Fruit fly (Drosophila melanogaster) whole organism, prepupa: ENCODE data around the gene CG5447.

ENCODE experiments used
- Blimp-1 ChIP-seq: fragments of 200-800 bp; sonication (Bioruptor generic); optimal IDR thresholded peaks from 3 replicates; lab custom pipeline; 2017; ENCODE audit warnings: missing biosample characterization, missing genetic modification characterization, mild to moderate bottlenecking, moderate library complexity, missing genetic modification reagents
- CG10669 ChIP-seq: fragments of 200-800 bp; sonication (Bioruptor generic); optimal IDR thresholded peaks from 3 replicates; lab custom pipeline; 2018; ENCODE audit warnings: missing biosample characterization, mild to moderate bottlenecking, missing genetic modification characterization, moderate library complexity
- CG11294 ChIP-seq: fragments of 200-800 bp; sonication (Bioruptor generic); IDR thresholded peaks from 2 replicates; pipeline ENCODE4 v1.3.6; 2022; ENCODE audit warnings: missing biosample characterization, missing genetic modification characterization
- CG11762 ChIP-seq: fragments of 200-800 bp; sonication (Bioruptor generic); optimal IDR thresholded peaks from 3 replicates; lab custom pipeline; 2016; ENCODE audit warnings: missing biosample characterization, missing genetic modification characterization; ENCODE audit not compliant: insufficient read depth
- CG11902 ChIP-seq: fragments of 200-800 bp; sonication (Bioruptor generic); optimal IDR thresholded peaks from 3 replicates; lab custom pipeline; 2016; ENCODE audit warnings: missing biosample characterization, missing genetic modification characterization
- CG1621 ChIP-seq: fragments of 200-800 bp; sonication (Bioruptor generic); optimal IDR thresholded peaks from 3 replicates; lab custom pipeline; 2018; ENCODE audit warnings: missing biosample characterization, mild to moderate bottlenecking, missing genetic modification characterization
- CG16779 ChIP-seq: fragments of 200-800 bp; sonication (Bioruptor generic); optimal IDR thresholded peaks from 3 replicates; lab custom pipeline; 2017; ENCODE audit warnings: missing biosample characterization, mild to moderate bottlenecking, missing genetic modification characterization
- CG3032 ChIP-seq: fragments of 200-800 bp; optimal IDR thresholded peaks from 2 replicates; lab custom pipeline; 2019; ENCODE audit warnings: missing biosample characterization, mild to moderate bottlenecking, missing genetic modification characterization, moderate library complexity
- CG32006 ChIP-seq: fragments of 200-800 bp; sonication (Bioruptor generic); optimal IDR thresholded peaks from 3 replicates; lab custom pipeline; 2017; ENCODE audit warnings: missing biosample characterization, mild to moderate bottlenecking, missing genetic modification characterization
- CG34406 ChIP-seq: fragments of 200-800 bp; sonication (Bioruptor generic); optimal IDR thresholded peaks from 3 replicates; lab custom pipeline; 2016; ENCODE audit warnings: missing biosample characterization, missing genetic modification characterization
- CG3919 ChIP-seq: fragments of 200-800 bp; sonication (Bioruptor generic); optimal IDR thresholded peaks from 3 replicates; lab custom pipeline; 2016; ENCODE audit warnings: missing biosample characterization, missing genetic modification characterization
- CG4318 ChIP-seq: fragments of 200-800 bp; sonication (Bioruptor generic); optimal IDR thresholded peaks from 3 replicates; lab custom pipeline; 2017; ENCODE audit warnings: missing biosample characterization, mild to moderate bottlenecking, missing genetic modification characterization
- CG6163 ChIP-seq: fragments of 200-800 bp; sonication (Bioruptor generic); IDR thresholded peaks from 3 replicates; pipeline ENCODE4 v1.3.6; 2022; ENCODE audit warnings: missing biosample characterization, missing genetic modification characterization
- CG6276 ChIP-seq: fragments of 200-800 bp; sonication (Bioruptor generic); optimal IDR thresholded peaks from 2 replicates; lab custom pipeline; 2017; ENCODE audit warnings: missing biosample characterization, mild to moderate bottlenecking, missing genetic modification characterization
- CG6792 ChIP-seq: fragments of 200-800 bp; sonication (Bioruptor generic); optimal IDR thresholded peaks from 3 replicates; lab custom pipeline; 2016; ENCODE audit warnings: missing biosample characterization, missing genetic modification characterization
- CG6808 ChIP-seq: fragments of 200-800 bp; sonication (Bioruptor generic); optimal IDR thresholded peaks from 3 replicates; lab custom pipeline; 2017; ENCODE audit warnings: missing biosample characterization, missing genetic modification characterization, mild to moderate bottlenecking, moderate library complexity, missing genetic modification reagents
- CG8319 ChIP-seq: fragments of 200-800 bp; sonication (Bioruptor generic); optimal IDR thresholded peaks from 3 replicates; lab custom pipeline; 2016; ENCODE audit warnings: missing biosample characterization, missing genetic modification characterization
- CG8632 ChIP-seq: fragments of 200-800 bp; sonication (Bioruptor generic); optimal IDR thresholded peaks from 3 replicates; lab custom pipeline; 2016; ENCODE audit warnings: missing biosample characterization, missing genetic modification characterization
- CG9139 ChIP-seq: fragments of 200-800 bp; sonication (Bioruptor generic); optimal IDR thresholded peaks from 3 replicates; lab custom pipeline; 2017; ENCODE audit warnings: missing biosample characterization, mild to moderate bottlenecking, missing genetic modification characterization
- Eip75B ChIP-seq: fragments of 200-800 bp; sonication (Bioruptor generic); optimal IDR thresholded peaks from 3 replicates; lab custom pipeline; 2016; ENCODE audit warnings: missing biosample characterization, missing genetic modification characterization
- Eip78C ChIP-seq: fragments of 200-800 bp; sonication (Bioruptor generic); peaks from one replicate; lab custom pipeline; 2016; ENCODE audit warnings: missing biosample characterization, missing genetic modification characterization
- Eip93F ChIP-seq: fragments of 200-800 bp; sonication (Bioruptor generic); optimal IDR thresholded peaks from 2 replicates; lab custom pipeline; 2016; ENCODE audit warnings: missing biosample characterization, mild to moderate bottlenecking, missing genetic modification characterization
- Ets21C ChIP-seq: fragments of 200-800 bp; sonication (Bioruptor generic); optimal IDR thresholded peaks from 3 replicates; lab custom pipeline; 2016; ENCODE audit warnings: missing biosample characterization, missing genetic modification characterization
- Gug ChIP-seq: fragments of 200-800 bp; sonication (Bioruptor generic); IDR thresholded peaks from 2 replicates; pipeline ENCODE4 v1.3.6; 2022; ENCODE audit warnings: missing biosample characterization, missing genetic modification characterization
- Hr38 ChIP-seq: sonication (Bioruptor generic); optimal IDR thresholded peaks from 2 replicates; lab custom pipeline; 2016; ENCODE audit warnings: missing biosample characterization, missing genetic modification characterization
- Hr4 ChIP-seq: fragments of 200-800 bp; sonication (Bioruptor generic); optimal IDR thresholded peaks from 3 replicates; lab custom pipeline; 2016; ENCODE audit warnings: missing biosample characterization, missing genetic modification characterization
- Lpt ChIP-seq: fragments of 200-800 bp; sonication (Bioruptor generic); optimal IDR thresholded peaks from 3 replicates; lab custom pipeline; 2016; ENCODE audit warnings: missing biosample characterization, missing genetic modification characterization
- Met ChIP-seq: fragments of 200-800 bp; sonication (Bioruptor generic); optimal IDR thresholded peaks from 3 replicates; lab custom pipeline; 2016; ENCODE audit warnings: missing biosample characterization, missing genetic modification characterization
- OdsH ChIP-seq: fragments of 200-800 bp; sonication (Bioruptor generic); optimal IDR thresholded peaks from 3 replicates; lab custom pipeline; 2016; ENCODE audit warnings: missing biosample characterization, missing genetic modification characterization
- Smox ChIP-seq: fragments of 200-800 bp; sonication (Bioruptor generic); optimal IDR thresholded peaks from 3 replicates; lab custom pipeline; 2016; ENCODE audit warnings: missing biosample characterization, missing genetic modification characterization
- Sox102F ChIP-seq: fragments of 200-800 bp; sonication (Bioruptor generic); optimal IDR thresholded peaks from 2 replicates; lab custom pipeline; 2016; ENCODE audit warnings: missing biosample characterization, mild to moderate bottlenecking, missing genetic modification characterization
- Sox14 ChIP-seq: fragments of 200-800 bp; sonication (Bioruptor generic); optimal IDR thresholded peaks from 3 replicates; lab custom pipeline; 2016; ENCODE audit warnings: missing biosample characterization, missing genetic modification characterization
- acj6 ChIP-seq: fragments of 200-800 bp; sonication (Bioruptor generic); optimal IDR thresholded peaks from 3 replicates; lab custom pipeline; 2016; ENCODE audit warnings: missing biosample characterization, missing genetic modification characterization
- cyc ChIP-seq: fragments of 200-800 bp; sonication (Bioruptor generic); optimal IDR thresholded peaks from 3 replicates; lab custom pipeline; 2016; ENCODE audit warnings: missing biosample characterization, missing genetic modification characterization
- dac ChIP-seq: fragments of 200-800 bp; sonication (Bioruptor generic); optimal IDR thresholded peaks from 2 replicates; lab custom pipeline; 2017; ENCODE audit warnings: missing biosample characterization, mild to moderate bottlenecking, missing genetic modification characterization
- dsx ChIP-seq: fragments of 200-800 bp; optimal IDR thresholded peaks from 3 replicates; lab custom pipeline; 2019; ENCODE audit warnings: missing biosample characterization, mild to moderate bottlenecking, missing genetic modification characterization, moderate library complexity; ENCODE audit not compliant: poor library complexity, severe bottlenecking
- eg ChIP-seq: fragments of 200-800 bp; sonication (Bioruptor generic); IDR thresholded peaks from 3 replicates; pipeline ENCODE4 v1.3.6; 2022; ENCODE audit warnings: missing biosample characterization, missing genetic modification characterization
- esn ChIP-seq: fragments of 200-800 bp; sonication (Bioruptor generic); optimal IDR thresholded peaks from 2 replicates; lab custom pipeline; 2016; ENCODE audit warnings: missing biosample characterization, mild to moderate bottlenecking, missing genetic modification characterization, moderate library complexity
- fd59A ChIP-seq: fragments of 200-800 bp; sonication (Bioruptor generic); optimal IDR thresholded peaks from 2 replicates; lab custom pipeline; 2017; ENCODE audit warnings: missing biosample characterization, mild to moderate bottlenecking, missing genetic modification characterization, missing genetic modification reagents
- fd85E ChIP-seq: fragments of 200-800 bp; sonication (Bioruptor generic); optimal IDR thresholded peaks from 3 replicates; lab custom pipeline; 2016; ENCODE audit warnings: missing biosample characterization, missing genetic modification characterization
- fkh ChIP-seq: fragments of 200-800 bp; sonication (Bioruptor generic); optimal IDR thresholded peaks from 3 replicates; lab custom pipeline; 2017; ENCODE audit warnings: missing biosample characterization, mild to moderate bottlenecking, missing genetic modification characterization, moderate library complexity
- lz ChIP-seq: fragments of 200-800 bp; sonication (Bioruptor generic); optimal IDR thresholded peaks from 3 replicates; lab custom pipeline; 2016; ENCODE audit warnings: missing biosample characterization, missing genetic modification characterization
- net ChIP-seq: fragments of 200-800 bp; sonication (Bioruptor generic); optimal IDR thresholded peaks from 3 replicates; lab custom pipeline; 2016; ENCODE audit warnings: missing biosample characterization, missing genetic modification characterization
- pdm3 ChIP-seq: fragments of 200-800 bp; sonication (Bioruptor generic); optimal IDR thresholded peaks from 3 replicates; lab custom pipeline; 2016; ENCODE audit warnings: missing biosample characterization, missing genetic modification characterization
- salr ChIP-seq, 2 experiments: fragments of 200-800 bp; sonication (Bioruptor generic); optimal IDR thresholded peaks; 3 replicates each; lab custom pipeline; 2016 to 2018; ENCODE audit warnings: missing biosample characterization in 2 of 2, missing genetic modification characterization in 2 of 2, mild to moderate bottlenecking in 1 of 2
- spab ChIP-seq: fragments of 200-800 bp; sonication (Bioruptor generic); optimal IDR thresholded peaks from 2 replicates; lab custom pipeline; 2017; ENCODE audit warnings: missing biosample characterization, mild to moderate bottlenecking, missing genetic modification characterization, missing genetic modification reagents
- ss ChIP-seq, 2 experiments: fragments of 200-800 bp; sonication (Bioruptor generic); optimal IDR thresholded peaks; 2 replicates in 1 of 2; 3 replicates in 1 of 2; lab custom pipeline; 2017 to 2018; ENCODE audit warnings: mild to moderate bottlenecking in 2 of 2, missing biosample characterization in 2 of 2, missing genetic modification characterization in 2 of 2, moderate library complexity in 1 of 2
- svp ChIP-seq: fragments of 200-800 bp; sonication (Bioruptor generic); peaks from one replicate; lab custom pipeline; 2016; ENCODE audit warnings: missing biosample characterization, missing genetic modification characterization
- topi ChIP-seq: fragments of 200-800 bp; sonication (Bioruptor generic); optimal IDR thresholded peaks from 3 replicates; lab custom pipeline; 2016; ENCODE audit warnings: missing biosample characterization, missing genetic modification characterization
- vri ChIP-seq: fragments of 200-800 bp; sonication (Bioruptor generic); optimal IDR thresholded peaks from 3 replicates; lab custom pipeline; 2016; ENCODE audit warnings: missing biosample characterization, mild to moderate bottlenecking, missing genetic modification characterization

Gene CG5447

dm6 chr3R:26481231-26481630 lies 28.9 kb downstream of the CG5447 start (continued):
- TF ChIP-seq Hr4 (GFP tag; lab: Kevin White, UChicago) (peak; percentile 40), CG4318 (GFP tag; lab: Kevin White, UChicago) (peak; percentile 35), Eip75B (no peak), CG11294 (GFP tag; lab: Robert Waterston, UW) (no peak), Blimp-1 (no peak), lz (GFP tag; lab: Kevin White, UChicago) (no peak), Eip93F (GFP tag; lab: Kevin White, UChicago) (no peak)

dm6 chr3R:26483657-26484056 lies 31.3 kb downstream of the CG5447 start:
- TF ChIP-seq Eip93F (GFP tag; lab: Kevin White, UChicago) = no peak
- TF ChIP-seq Sox14 (GFP tag; lab: Kevin White, UChicago) = peak; percentile 5
- peak; percentile 67 for TF ChIP-seq Eip78C
- TF ChIP-seq CG34406 = peak; percentile 34
- TF ChIP-seq OdsH = peak; percentile 31
- TF ChIP-seq spab = no peak
- TF ChIP-seq CG32006 (GFP tag; lab: Kevin White, UChicago) = peak; percentile 39
- TF ChIP-seq net (GFP tag; lab: Kevin White, UChicago) = peak; percentile 15
- no peak for TF ChIP-seq CG8632 (GFP tag; lab: Kevin White, UChicago)
- TF ChIP-seq CG6163 (GFP tag; lab: Robert Waterston, UW) = 0 out of 3 replicates have a peak, but pooled peaks have one; percentile 48
- TF ChIP-seq Ets21C (GFP tag; lab: Kevin White, UChicago) = no peak
- TF ChIP-seq Hr4 (GFP tag; lab: Kevin White, UChicago) = peak; percentile 37
- TF ChIP-seq Lpt = peak; percentile 27
- TF ChIP-seq ss (GFP tag; optimal IDR thresholded peaks at IDR 0.05; lab: Kevin White, UChicago) = peak in 1 of 2 experiments; percentile 3
- no peak for TF ChIP-seq CG6808 (GFP tag; lab: Kevin White, UChicago)
- TF ChIP-seq CG10669 (GFP tag; lab: Kevin White, UChicago) = peak; percentile 15
- no peak for TF ChIP-seq dac (GFP tag; lab: Kevin White, UChicago)
- peak; percentile 7 for TF ChIP-seq CG11902 (GFP tag; lab: Kevin White, UChicago)
- TF ChIP-seq fd59A (GFP tag; lab: Kevin White, UChicago) = no peak
- TF ChIP-seq esn (GFP tag; lab: Kevin White, UChicago) = peak; percentile 50
- TF ChIP-seq cyc (GFP tag; lab: Kevin White, UChicago) = peak; percentile 41
- no peak for TF ChIP-seq CG16779 (tag; lab: Kevin White, UChicago)
- TF ChIP-seq topi = peak; percentile 46
- no peak for TF ChIP-seq Hr38 (GFP tag; lab: Kevin White, UChicago)
- TF ChIP-seq Met (GFP tag; lab: Kevin White, UChicago) = peak; percentile 58
- TF ChIP-seq pdm3 (GFP tag; lab: Kevin White, UChicago) = peak; percentile 36
- peak; percentile 39 for TF ChIP-seq Sox102F
- peak; percentile 43 for TF ChIP-seq CG3919 (GFP tag; lab: Kevin White, UChicago)
- TF ChIP-seq Blimp-1 = no peak
- TF ChIP-seq svp (GFP tag; lab: Kevin White, UChicago) = peak; percentile 73
- TF ChIP-seq dsx (GFP tag; lab: Kevin White, UChicago) = peak; percentile 77
- no peak for TF ChIP-seq fd85E
- TF ChIP-seq acj6 (GFP tag; lab: Kevin White, UChicago) = peak; percentile 35
- TF ChIP-seq vri (GFP tag; lab: Kevin White, UChicago) = no peak
- TF ChIP-seq CG1621 (tag; lab: Kevin White, UChicago) = no peak
- no peak for TF ChIP-seq CG9139 (GFP tag; lab: Kevin White, UChicago)
- no peak for TF ChIP-seq CG3032 (tag; lab: Kevin White, UChicago)
- TF ChIP-seq salr (GFP tag; optimal IDR thresholded peaks at IDR 0.05; lab: Kevin White, UChicago) = peak in 1 of 2 experiments; percentile 16
- TF ChIP-seq eg (GFP tag; lab: Robert Waterston, UW) = no peak
- TF ChIP-seq Gug (GFP tag; lab: Robert Waterston, UW) = peak; percentile 50
- TF ChIP-seq CG6792 = peak; percentile 14
- TF ChIP-seq CG6276 (GFP tag; lab: Kevin White, UChicago) = peak; percentile 37
- TF ChIP-seq fkh (GFP tag; lab: Kevin White, UChicago) = no peak
- TF ChIP-seq CG11762 (GFP tag; lab: Kevin White, UChicago) = peak; percentile 14
- no peak for TF ChIP-seq CG8319 (GFP tag; lab: Kevin White, UChicago)
- peak; percentile 48 for TF ChIP-seq Smox (GFP tag; lab: Kevin White, UChicago)
